Worm (Caenorhabditis elegans) whole organism, L4 larva: Measurements from ENCODE around the gene F40F8.12.
A peak's percentile ranks its signal among the peaks of the same experiment; 100 is the strongest.

Experiments used
- F26F4.8 ChIP-seq: fragments of 200-800 bp; sonication (Bioruptor generic); conservative IDR thresholded peaks from 2 replicates; pipeline ENCODE4 v1.3.6; 2022; ENCODE audit warnings: missing genetic modification characterization, missing compliant biosample characterization
- F37D6.2 ChIP-seq: sonication (generic microtip); optimal IDR thresholded peaks from 2 replicates; lab custom pipeline; 2016; ENCODE audit warnings: mild to moderate bottlenecking, missing genetic modification characterization, missing compliant biosample characterization
- R02D3.7 ChIP-seq: fragments of 150-350 bp; sonication (generic microtip); optimal IDR thresholded peaks from 3 replicates; lab custom pipeline; 2014; ENCODE audit warnings: missing biosample characterization, missing genetic modification characterization
- T20F7.1 ChIP-seq: fragments of 200-800 bp; sonication (Bioruptor generic); optimal IDR thresholded peaks from 2 replicates; lab custom pipeline; 2018; ENCODE audit warnings: mild to moderate bottlenecking, missing genetic modification characterization, missing compliant biosample characterization
- T26A8.4 ChIP-seq: fragments of 200-800 bp; sonication (Bioruptor generic); IDR thresholded peaks from 2 replicates; pipeline ENCODE4 v1.3.6; 2022; ENCODE audit warnings: missing genetic modification characterization, missing compliant biosample characterization
- Y105C5A.15 ChIP-seq: fragments of 200-800 bp; sonication (Bioruptor generic); IDR thresholded peaks from 2 replicates; pipeline ENCODE4 v1.3.6; 2022; ENCODE audit warnings: missing genetic modification characterization, missing compliant biosample characterization
- Y5F2A.4 ChIP-seq: fragments of 200-800 bp; sonication (Bioruptor generic); optimal IDR thresholded peaks from 2 replicates; lab custom pipeline; 2018; ENCODE audit warnings: mild to moderate bottlenecking, missing genetic modification characterization, missing compliant biosample characterization
- ZK546.5 ChIP-seq, 2 experiments: sonication (generic microtip); optimal IDR thresholded peaks; 2 replicates each; lab custom pipeline; 2017; ENCODE audit warnings: missing biosample characterization in 2 of 2, missing genetic modification characterization in 2 of 2
- aha-1 ChIP-seq: fragments of 150-350 bp; peaks from one replicate; lab custom pipeline; 2014; ENCODE audit warnings: missing biosample characterization, missing genetic modification characterization
- aly-2 ChIP-seq: sonication (generic microtip); optimal IDR thresholded peaks from 2 replicates; lab custom pipeline; 2018; ENCODE audit warnings: missing biosample characterization, missing genetic modification characterization
- ama-1 ChIP-seq: fragments of 150-350 bp; optimal IDR thresholded peaks from 2 replicates; lab custom pipeline; 2014; ENCODE audit warnings: inconsistent platforms, mixed read lengths
- attf-4 ChIP-seq: sonication (generic microtip); optimal IDR thresholded peaks from 3 replicates; lab custom pipeline; 2017; ENCODE audit warnings: missing biosample characterization, missing genetic modification characterization
- ceh-28 ChIP-seq: fragments of 150-350 bp; optimal IDR thresholded peaks from 2 replicates; lab custom pipeline; 2014; ENCODE audit warnings: missing biosample characterization, missing genetic modification reagents, missing genetic modification characterization
- ceh-32 ChIP-seq: sonication (generic microtip); optimal IDR thresholded peaks from 2 replicates; lab custom pipeline; 2016; ENCODE audit warnings: mild to moderate bottlenecking, missing genetic modification characterization, missing compliant biosample characterization; ENCODE audit not compliant: poor library complexity
- ceh-44 ChIP-seq: fragments of 200-800 bp; sonication (Bioruptor generic); IDR thresholded peaks from 2 replicates; pipeline ENCODE4 v1.3.6; 2022; ENCODE audit warnings: missing genetic modification reagents, missing genetic modification characterization, missing compliant biosample characterization
- ceh-62 ChIP-seq: sonication (generic microtip); optimal IDR thresholded peaks from 2 replicates; lab custom pipeline; 2017; ENCODE audit warnings: missing biosample characterization, missing genetic modification characterization
- daf-19 ChIP-seq: fragments of 200-800 bp; sonication (Bioruptor generic); conservative IDR thresholded peaks from 2 replicates; pipeline ENCODE4 v1.3.6; 2022; ENCODE audit warnings: missing genetic modification characterization, missing compliant biosample characterization
- daf-8 ChIP-seq: fragments of 200-800 bp; sonication (Bioruptor generic); IDR thresholded peaks from 2 replicates; pipeline ENCODE4 v1.3.6; 2022; ENCODE audit warnings: missing genetic modification characterization, missing compliant biosample characterization
- dmd-6 ChIP-seq: fragments of 200-800 bp; sonication (Bioruptor generic); IDR thresholded peaks from 2 replicates; pipeline ENCODE4 v1.3.6; 2022; ENCODE audit warnings: missing genetic modification reagents, missing genetic modification characterization, missing compliant biosample characterization
- dpl-1 ChIP-seq: fragments of 150-350 bp; optimal IDR thresholded peaks from 2 replicates; lab custom pipeline; 2014; ENCODE audit warnings: missing biosample characterization, missing genetic modification reagents, missing genetic modification characterization
- duxl-1 ChIP-seq: sonication (generic microtip); optimal IDR thresholded peaks from 2 replicates; lab custom pipeline; 2016; ENCODE audit warnings: mild to moderate bottlenecking, missing genetic modification characterization, moderate library complexity, missing compliant biosample characterization; ENCODE audit not compliant: poor library complexity
- dve-1 ChIP-seq: sonication (generic microtip); optimal IDR thresholded peaks from 2 replicates; lab custom pipeline; 2017; ENCODE audit warnings: antibody characterized with exemption, mild to moderate bottlenecking, missing genetic modification characterization, missing compliant biosample characterization; ENCODE audit not compliant: insufficient read depth
- egl-43 ChIP-seq: fragments of 200-800 bp; sonication (Bioruptor generic); IDR thresholded peaks from 2 replicates; pipeline ENCODE4 v1.3.6; 2022; ENCODE audit warnings: missing genetic modification reagents, missing genetic modification characterization, missing compliant biosample characterization
- gei-8 ChIP-seq: fragments of 200-800 bp; sonication (Bioruptor generic); optimal IDR thresholded peaks from 2 replicates; lab custom pipeline; 2018; ENCODE audit warnings: mild to moderate bottlenecking, missing genetic modification characterization, missing compliant biosample characterization
- hmg-1.1 ChIP-seq: fragments of 200-800 bp; sonication (Bioruptor generic); IDR thresholded peaks from 2 replicates; pipeline ENCODE4 v1.3.6; 2022; ENCODE audit warnings: missing genetic modification reagents, missing genetic modification characterization, missing compliant biosample characterization
- lin-15B ChIP-seq: fragments of 150-350 bp; sonication (generic microtip); optimal IDR thresholded peaks from 3 replicates; lab custom pipeline; 2014; ENCODE audit warnings: missing biosample characterization, missing genetic modification characterization
- lsy-2 ChIP-seq, 2 experiments: fragments of 150-350 bp in 1 of 2; sonication (generic microtip) in 1 of 2; optimal IDR thresholded peaks; 2 replicates each; lab custom pipeline; 2014 to 2017; ENCODE audit warnings: missing biosample characterization in 2 of 2, missing genetic modification characterization in 2 of 2
- madf-9 ChIP-seq: fragments of 200-800 bp; sonication (Bioruptor generic); conservative IDR thresholded peaks from 2 replicates; pipeline ENCODE4 v1.3.6; 2022; ENCODE audit warnings: missing genetic modification reagents, missing genetic modification characterization, missing compliant biosample characterization
- mdl-1 ChIP-seq, 2 experiments: fragments of 150-350 bp in 1 of 2; sonication (generic microtip) in 1 of 2; optimal IDR thresholded peaks; 2 replicates each; lab custom pipeline; 2014 to 2017; ENCODE audit warnings: missing biosample characterization in 2 of 2, missing genetic modification characterization in 2 of 2
- mdt-29 ChIP-seq: fragments of 200-800 bp; sonication (Bioruptor generic); IDR thresholded peaks from 2 replicates; pipeline ENCODE4 v1.3.6; 2022; ENCODE audit warnings: missing genetic modification reagents, missing genetic modification characterization, missing compliant biosample characterization
- mxl-2 ChIP-seq: fragments of 200-800 bp; sonication (Bioruptor generic); conservative IDR thresholded peaks from 2 replicates; pipeline ENCODE4 v1.3.6; 2022; ENCODE audit warnings: missing genetic modification reagents, missing genetic modification characterization, missing compliant biosample characterization
- mxl-3 ChIP-seq: fragments of 200-800 bp; sonication (Bioruptor generic); optimal IDR thresholded peaks from 2 replicates; lab custom pipeline; 2018; ENCODE audit warnings: mild to moderate bottlenecking, missing genetic modification characterization, missing compliant biosample characterization
- nhr-10 ChIP-seq: fragments of 150-350 bp; optimal IDR thresholded peaks from 2 replicates; lab custom pipeline; 2014; ENCODE audit warnings: missing biosample characterization, missing genetic modification characterization
- nhr-11 ChIP-seq: fragments of 150-350 bp; optimal IDR thresholded peaks from 2 replicates; lab custom pipeline; 2014; ENCODE audit warnings: missing biosample characterization, missing genetic modification characterization
- nhr-28 ChIP-seq: fragments of 150-350 bp; optimal IDR thresholded peaks from 2 replicates; lab custom pipeline; 2014; ENCODE audit warnings: missing biosample characterization, missing genetic modification characterization
- nhr-41 ChIP-seq: fragments of 200-800 bp; sonication (Bioruptor generic); IDR thresholded peaks from 2 replicates; pipeline ENCODE4 v1.3.6; 2022; ENCODE audit warnings: missing genetic modification reagents, missing genetic modification characterization, missing compliant biosample characterization
- nhr-6 ChIP-seq: fragments of 150-350 bp; optimal IDR thresholded peaks from 2 replicates; lab custom pipeline; 2014; ENCODE audit warnings: missing biosample characterization, missing genetic modification characterization
- nhr-77 ChIP-seq: fragments of 150-350 bp; optimal IDR thresholded peaks from 2 replicates; lab custom pipeline; 2014; ENCODE audit warnings: missing biosample characterization, missing genetic modification characterization
- pqm-1 ChIP-seq: sonication (generic microtip); optimal IDR thresholded peaks from 2 replicates; lab custom pipeline; 2017; ENCODE audit warnings: missing biosample characterization, missing genetic modification characterization
- snpc-1.2 ChIP-seq: fragments of 200-800 bp; sonication (Bioruptor generic); IDR thresholded peaks from 2 replicates; pipeline ENCODE4 v1.3.6; 2022; ENCODE audit warnings: missing genetic modification reagents, missing genetic modification characterization, missing compliant biosample characterization
- spr-3 ChIP-seq: fragments of 200-800 bp; sonication (Bioruptor generic); optimal IDR thresholded peaks from 2 replicates; lab custom pipeline; 2018; ENCODE audit warnings: mild to moderate bottlenecking, missing genetic modification characterization, missing compliant biosample characterization
- unc-130 ChIP-seq: sonication (generic microtip); optimal IDR thresholded peaks from 2 replicates; lab custom pipeline; 2016; ENCODE audit warnings: missing genetic modification reagents, missing genetic modification characterization, missing compliant biosample characterization
- unc-39 ChIP-seq: sonication (generic microtip); optimal IDR thresholded peaks from 2 replicates; lab custom pipeline; 2017; ENCODE audit warnings: missing biosample characterization, missing genetic modification characterization
- vab-7 ChIP-seq: fragments of 200-800 bp; sonication (Bioruptor generic); IDR thresholded peaks from 2 replicates; pipeline ENCODE4 v1.3.6; 2022; ENCODE audit warnings: missing genetic modification reagents, missing genetic modification characterization, missing compliant biosample characterization
- zag-1 ChIP-seq: fragments of 150-350 bp; optimal IDR thresholded peaks from 2 replicates; lab custom pipeline; 2014; ENCODE audit warnings: missing biosample characterization, missing genetic modification characterization
- zfp-2 ChIP-seq: sonication (generic microtip); optimal IDR thresholded peaks from 2 replicates; lab custom pipeline; 2016; ENCODE audit warnings: mild to moderate bottlenecking, missing genetic modification characterization, missing compliant biosample characterization
- zfp-3 ChIP-seq: fragments of 200-800 bp; sonication (Bioruptor generic); conservative IDR thresholded peaks from 2 replicates; pipeline ENCODE4 v1.3.6; 2022; ENCODE audit warnings: missing genetic modification reagents, missing genetic modification characterization, missing compliant biosample characterization
- zip-2 ChIP-seq: fragments of 150-350 bp; optimal IDR thresholded peaks from 2 replicates; lab custom pipeline; 2014; ENCODE audit warnings: missing biosample characterization, missing genetic modification characterization
- ztf-11 ChIP-seq: fragments of 150-350 bp; optimal IDR thresholded peaks from 2 replicates; lab custom pipeline; 2014; ENCODE audit warnings: missing biosample characterization, missing genetic modification characterization
- ztf-7 ChIP-seq: fragments of 150-350 bp; optimal IDR thresholded peaks from 2 replicates; lab custom pipeline; 2014; ENCODE audit warnings: missing biosample characterization, missing genetic modification characterization

Gene F40F8.12

ce11 chrII:11149866-11150685 is 20.5 kb downstream of the F40F8.12 start (continued):
- TF ChIP-seq madf-9 (GFP tag; lab: Robert Waterston, UW) (peak; percentile 56; the same call in 1 of the 2 replicates), dve-1 (peak; percentile 69), mxl-2 (0 out of 2 replicates have a peak, but pooled peaks have one; percentile 46), nhr-6 (tag; lab: Kevin White, UChicago) (no peak), ceh-62 (tag; lab: Kevin White, UChicago) (no peak), dpl-1 (GFP tag; lab: Kevin White, UChicago) (no peak), R02D3.7 (no peak), daf-8 (GFP tag; lab: Robert Waterston, UW) (0 out of 2 replicates have a peak, but pooled peaks have one; percentile 65), nhr-10 (tag; lab: Kevin White, UChicago) (peak; percentile 71), nhr-41 (GFP tag; lab: Robert Waterston, UW) (peak; percentile 57), T20F7.1 (peak; percentile 59), zip-2 (tag; lab: Kevin White, UChicago) (peak; percentile 7), egl-43 (GFP tag; lab: Robert Waterston, UW) (peak; percentile 75), nhr-77 (tag; lab: Kevin White, UChicago) (peak; percentile 98), gei-8 (GFP tag; lab: Kevin White, UChicago) (peak; percentile 36), Y5F2A.4 (GFP tag; lab: Kevin White, UChicago) (no peak), nhr-11 (tag; lab: Kevin White, UChicago) (no peak), snpc-1.2 (GFP tag; lab: Robert Waterston, UW) (0 out of 2 replicates have a peak, but pooled peaks have one; percentile 31), ztf-7 (tag; lab: Kevin White, UChicago) (no peak), aha-1 (tag; lab: Kevin White, UChicago) (peak; percentile 92), zfp-3 (GFP tag; lab: Robert Waterston, UW) (peak; percentile 89; the same call in 1 of the 2 replicates), zfp-2 (tag; lab: Kevin White, UChicago) (no peak), Y105C5A.15 (GFP tag; lab: Robert Waterston, UW) (peak; percentile 73; the same call in 1 of the 2 replicates), lsy-2 (tag; optimal IDR thresholded peaks at IDR 0.05; lab: Kevin White, UChicago) (peak in 1 of 2 experiments; percentile 15), vab-7 (no peak), zag-1 (tag; lab: Kevin White, UChicago) (no peak), aly-2 (tag; lab: Kevin White, UChicago) (no peak), dmd-6 (GFP tag; lab: Robert Waterston, UW) (peak; percentile 42), T26A8.4 (peak; percentile 91), F26F4.8 (GFP tag; lab: Robert Waterston, UW) (0 out of 2 replicates have a peak, but pooled peaks have one; percentile 40), ceh-44 (no peak), daf-19 (no peak), nhr-28 (no peak), mdl-1 (tag; optimal IDR thresholded peaks at IDR 0.05; lab: Kevin White, UChicago) (no peak), attf-4 (no peak), pqm-1 (no peak), mxl-3 (GFP tag; lab: Kevin White, UChicago) (no peak), unc-130 (GFP tag; lab: Kevin White, UChicago) (no peak), lin-15B (tag; lab: Kevin White, UChicago) (no peak), F37D6.2 (tag; lab: Kevin White, UChicago) (no peak), spr-3 (GFP tag; lab: Kevin White, UChicago) (no peak), hmg-1.1 (GFP tag; lab: Robert Waterston, UW) (no peak), ZK546.5 (tag; optimal IDR thresholded peaks at IDR 0.05; lab: Kevin White, UChicago) (no peak), ceh-32 (tag; lab: Kevin White, UChicago) (no peak), ama-1 (lab: Kevin White, UChicago) (no peak), ceh-28 (tag; lab: Kevin White, UChicago) (no peak), duxl-1 (tag; lab: Kevin White, UChicago) (no peak), ztf-11 (tag; lab: Kevin White, UChicago) (no peak), unc-39 (tag; lab: Kevin White, UChicago) (no peak), mdt-29 (0 out of 2 replicates have a peak, but pooled peaks have one; percentile 11)
